Worm (Caenorhabditis elegans) whole organism, dauer: ENCODE measurements around the gene T21E8.7.

ENCODE experiments used
- unc-62 ChIP-seq: sonication (generic microtip); optimal IDR thresholded peaks from 2 replicates; lab custom pipeline; 2017; ENCODE audit warnings: missing biosample characterization, missing genetic modification reagents, missing genetic modification characterization

T21E8.7 gene

ce11 chrX:10880509-10880908 lies 2.8 kb upstream of the T21E8.7 start, which contains the start of gene T21E8.4:
TSS of gene T21E8.4 (plus strand) at chrX:10880809.
- no peak for TF ChIP-seq unc-62 (GFP tag; lab: Kevin White, UChicago)

- no peak for TF ChIP-seq unc-62 (GFP tag; lab: Kevin White, UChicago)
Measured at ce11 chrX:10881984-10882383, 1.3 kb upstream of the T21E8.7 start, which contains the start of gene T21E8.6. TSS of gene T21E8.6 (plus strand) at chrX:10882284.

- TF ChIP-seq unc-62 (GFP tag; lab: Kevin White, UChicago) = no peak
Measured at ce11 chrX:10885872-10886271, 2.6 kb downstream of the T21E8.7 start, which contains the start of gene T21E8.5. TSS of gene T21E8.5 (plus strand) at chrX:10886172.

- no peak for TF ChIP-seq unc-62 (GFP tag; lab: Kevin White, UChicago)
Measured at ce11 chrX:10888201-10888600, 4.9 kb downstream of the T21E8.7 start, which contains the start of gene F47B10.6. TSS of gene F47B10.6 (plus strand) at chrX:10888501.

ce11 chrX:10890456-10890855 lies 7.2 kb downstream of the T21E8.7 start, which contains the start of gene F47B10.5:
TSS of gene F47B10.5 (minus strand) at chrX:10890556.
- no peak for TF ChIP-seq unc-62 (GFP tag; lab: Kevin White, UChicago)

- no peak for TF ChIP-seq unc-62 (GFP tag; lab: Kevin White, UChicago)
Measured at ce11 chrX:10890965-10891364, 7.7 kb downstream of the T21E8.7 start, which contains the start of gene F47B10.4. TSS of gene F47B10.4 (plus strand) at chrX:10891265.

ce11 chrX:10891890-10892289 lies 8.6 kb downstream of the T21E8.7 start, which contains the start of gene F47B10.3:
TSS of gene F47B10.3 (plus strand) at chrX:10892190.
- TF ChIP-seq unc-62 (GFP tag; lab: Kevin White, UChicago) = no peak

ce11 chrX:10896498-10896897 lies 13.2 kb downstream of the T21E8.7 start, which contains the start of gene haly-1:
TSS of gene haly-1 (minus strand) at chrX:10896598.
- TF ChIP-seq unc-62 (GFP tag; lab: Kevin White, UChicago) = no peak

- no peak for TF ChIP-seq unc-62 (GFP tag; lab: Kevin White, UChicago)
Measured at ce11 chrX:10900079-10900724, 16.9 kb downstream of the T21E8.7 start, which contains the start of gene suca-1. TSS of gene suca-1 (minus strand) at chrX:10900114.

ce11 chrX:10900952-10901351 lies 17.6 kb downstream of the T21E8.7 start:
- TF ChIP-seq unc-62 (GFP tag; lab: Kevin White, UChicago) = no peak

ce11 chrX:10901766-10902165 lies 18.5 kb downstream of the T21E8.7 start:
- TF ChIP-seq unc-62 (GFP tag; lab: Kevin White, UChicago) = no peak

ce11 chrX:10902723-10903322 lies 19.5 kb downstream of the T21E8.7 start, which contains the start of gene acbp-3:
TSS of gene acbp-3 (plus strand) at chrX:10903272.
- TF ChIP-seq unc-62 (GFP tag; lab: Kevin White, UChicago) = no peak

- no peak for TF ChIP-seq unc-62 (GFP tag; lab: Kevin White, UChicago)
Measured at ce11 chrX:10903416-10903815, 20.1 kb downstream of the T21E8.7 start.

- TF ChIP-seq unc-62 (GFP tag; lab: Kevin White, UChicago) = no peak
Measured at ce11 chrX:10907418-10907817, 24.1 kb downstream of the T21E8.7 start.

- TF ChIP-seq unc-62 (GFP tag; lab: Kevin White, UChicago) = no peak
Measured at ce11 chrX:10909661-10910060, 26.4 kb downstream of the T21E8.7 start.

ce11 chrX:10910716-10911115 lies 27.4 kb downstream of the T21E8.7 start, which contains the start of gene F47B10.8:
TSS of gene F47B10.8 (minus strand) at chrX:10910816.
- TF ChIP-seq unc-62 (GFP tag; lab: Kevin White, UChicago) = no peak
